Worm (Caenorhabditis elegans): ENCODE measurements around the gene F58G1.2.

F58G1.2 gene

ce11 chrII:12888471-12888870, 30.3 kb downstream of the F58G1.2 start, which contains the start of gene F35C5.3:
TSS of gene F35C5.3 (plus strand) at chrII:12888771.
- TF ChIP-seq snpc-4 (GFP tag; optimal IDR thresholded peaks at IDR 0.05), result no peak
- TF ChIP-seq snpc-4 (tag; optimal IDR thresholded peaks at IDR 0.05), result no peak
- no peak for TF ChIP-seq F57A8.1 (GFP tag; optimal IDR thresholded peaks at IDR 0.05)
- no peak for TF ChIP-seq ceh-40 (GFP tag; IDR thresholded peaks at IDR 0.05)
- TF ChIP-seq hsf-1 (GFP tag; IDR thresholded peaks at IDR 0.05), result no peak
- TF ChIP-seq die-1 (tag; optimal IDR thresholded peaks at IDR 0.05), result no peak
- TF ChIP-seq nfyb-1 (GFP tag; IDR thresholded peaks at IDR 0.05), result no peak
- TF ChIP-seq Y79H2A.3 (GFP tag; conservative IDR thresholded peaks at IDR 0.05), result no peak
- no peak for TF ChIP-seq hmg-1.2 (GFP tag; IDR thresholded peaks at IDR 0.05)
- TF ChIP-seq F57C9.4 (tag; optimal IDR thresholded peaks at IDR 0.05), result no peak
- no peak for TF ChIP-seq ceh-100 (GFP tag; IDR thresholded peaks at IDR 0.05)
- TF ChIP-seq mes-4 (tag; optimal IDR thresholded peaks at IDR 0.05), result no peak
- TF ChIP-seq him-1 (tag; optimal IDR thresholded peaks at IDR 0.05), result no peak
- no peak for TF ChIP-seq fkh-3 (tag; optimal IDR thresholded peaks at IDR 0.05)
- TF ChIP-seq B0019.2 (GFP tag; conservative IDR thresholded peaks at IDR 0.05), result no peak
- TF ChIP-seq ztf-25 (GFP tag; IDR thresholded peaks at IDR 0.05), result no peak
- TF ChIP-seq ceh-27 (GFP tag; optimal IDR thresholded peaks at IDR 0.05), result no peak
- no peak for TF ChIP-seq bed-2 (GFP tag; IDR thresholded peaks at IDR 0.05)
- no peak for TF ChIP-seq madf-10 (tag; optimal IDR thresholded peaks at IDR 0.05)
- TF ChIP-seq snpc-1.3 (tag; optimal IDR thresholded peaks at IDR 0.05; ENCODE audit: insufficient read depth), result no peak

- TF ChIP-seq mcd-1 (GFP tag; IDR thresholded peaks at IDR 0.05), result no peak
- no peak for TF ChIP-seq hmg-1.2 (GFP tag; IDR thresholded peaks at IDR 0.05)
- no peak for TF ChIP-seq ztf-6 (GFP tag; IDR thresholded peaks at IDR 0.05)
- no peak for TF ChIP-seq madf-8 (GFP tag; conservative IDR thresholded peaks at IDR 0.05)
- no peak for TF ChIP-seq somi-1 (GFP tag; optimal IDR thresholded peaks at IDR 0.05)
- no peak for TF ChIP-seq nhr-90 (tag; optimal IDR thresholded peaks at IDR 0.05)
- TF ChIP-seq pha-4 (tag; optimal IDR thresholded peaks at IDR 0.05), result no peak
- TF ChIP-seq nhr-27 (tag; optimal IDR thresholded peaks at IDR 0.05), result no peak
- no peak for TF ChIP-seq ceh-91 (GFP tag; IDR thresholded peaks at IDR 0.05)
- no peak for TF ChIP-seq hlh-12 (tag; optimal IDR thresholded peaks at IDR 0.05)
- no peak for TF ChIP-seq Y95B8A.8 (GFP tag; IDR thresholded peaks at IDR 0.05)
- no peak for TF ChIP-seq ekl-4 (GFP tag; IDR thresholded peaks at IDR 0.05)
- no peak for TF ChIP-seq ccch-3 (GFP tag; optimal IDR thresholded peaks at IDR 0.05)
- TF ChIP-seq him-1 (tag; optimal IDR thresholded peaks at IDR 0.05), result no peak
Measured at ce11 chrII:12884972-12885371, 33.8 kb downstream of the F58G1.2 start, which contains the start of gene sra-14. TSS of gene sra-14 (plus strand) at chrII:12885272.

ce11 chrII:12880406-12880805, 38.4 kb downstream of the F58G1.2 start, which contains the start of gene F35C5.1:
TSS of gene F35C5.1 (plus strand) at chrII:12880804.
- TF ChIP-seq nhr-90 (tag; optimal IDR thresholded peaks at IDR 0.05) (no peak), bed-2 (GFP tag; IDR thresholded peaks at IDR 0.05) (no peak), C06A6.2 (GFP tag; conservative IDR thresholded peaks at IDR 0.05) (no peak), let-526 (GFP tag; IDR thresholded peaks at IDR 0.05) (no peak), lin-26 (GFP tag; IDR thresholded peaks at IDR 0.05) (no peak), aptf-2 (GFP tag; conservative IDR thresholded peaks at IDR 0.05) (no peak), repo-1 (tag; optimal IDR thresholded peaks at IDR 0.05) (no peak), attf-3 (GFP tag; conservative IDR thresholded peaks at IDR 0.05) (0 out of 2 replicates have a peak, but pooled peaks have one; percentile 18), B0261.1 (tag; optimal IDR thresholded peaks at IDR 0.05) (no peak), nfyb-1 (GFP tag; IDR thresholded peaks at IDR 0.05) (0 out of 2 replicates have a peak, but pooled peaks have one; percentile 20), hsf-1 (GFP tag; IDR thresholded peaks at IDR 0.05) (peak; percentile 97), ztf-18 (tag; optimal IDR thresholded peaks at IDR 0.05) (no peak), somi-1 (GFP tag; optimal IDR thresholded peaks at IDR 0.05) (no peak), Y79H2A.3 (GFP tag; conservative IDR thresholded peaks at IDR 0.05) (no peak), sptf-2 (GFP tag; optimal IDR thresholded peaks at IDR 0.05) (no peak), ama-1 (optimal IDR thresholded peaks at IDR 0.05) (no peak), ama-1 (GFP tag; optimal IDR thresholded peaks at IDR 0.05) (no peak), madf-6 (GFP tag; IDR thresholded peaks at IDR 0.05) (peak; percentile 95), lsl-1 (GFP tag; optimal IDR thresholded peaks at IDR 0.05) (peak; percentile 94), cebp-2 (GFP tag; IDR thresholded peaks at IDR 0.05) (no peak), zim-3 (tag; optimal IDR thresholded peaks at IDR 0.05) (no peak), mes-4 (tag; optimal IDR thresholded peaks at IDR 0.05) (no peak), ceh-100 (GFP tag; IDR thresholded peaks at IDR 0.05) (no peak), ceh-40 (GFP tag; IDR thresholded peaks at IDR 0.05) (no peak)

Data from whole organism, young adult.